Worm (Caenorhabditis elegans) whole organism, late embryonic: ENCODE measurements around the gene pqn-75.

ENCODE experiments used
- C08G9.2 ChIP-seq: sonication (generic microtip); optimal IDR thresholded peaks from 2 replicates; lab custom pipeline; 2016; ENCODE audit warnings: mild to moderate bottlenecking, missing genetic modification characterization, moderate library complexity, missing compliant biosample characterization
- C38D4.7 ChIP-seq: fragments of 200-800 bp; sonication (Bioruptor generic); optimal IDR thresholded peaks from 2 replicates; lab custom pipeline; 2018; ENCODE audit warnings: mild to moderate bottlenecking, missing genetic modification characterization, moderate library complexity, missing compliant biosample characterization
- F13H6.1 ChIP-seq: sonication (generic microtip); optimal IDR thresholded peaks from 2 replicates; lab custom pipeline; 2016; ENCODE audit warnings: missing genetic modification characterization, missing compliant biosample characterization
- T23F11.4 ChIP-seq: fragments of 200-800 bp; sonication (Bioruptor generic); optimal IDR thresholded peaks from 2 replicates; lab custom pipeline; 2018; ENCODE audit warnings: mild to moderate bottlenecking, missing genetic modification characterization, missing compliant biosample characterization
- Y22D7AL.16 ChIP-seq: sonication (generic microtip); optimal IDR thresholded peaks from 2 replicates; lab custom pipeline; 2016; ENCODE audit warnings: missing genetic modification characterization, missing compliant biosample characterization
- ahr-1 ChIP-seq: sonication (generic microtip); optimal IDR thresholded peaks from 2 replicates; lab custom pipeline; 2016; ENCODE audit warnings: missing genetic modification characterization, missing compliant biosample characterization
- ama-1 ChIP-seq: fragments of 150-350 bp; optimal IDR thresholded peaks from 2 replicates; lab custom pipeline; 2014
- ceh-14 ChIP-seq: sonication (generic microtip); optimal IDR thresholded peaks from 2 replicates; lab custom pipeline; 2016; ENCODE audit warnings: missing genotype, missing genetic modification characterization, missing compliant biosample characterization
- ceh-18 ChIP-seq: sonication (generic microtip); optimal IDR thresholded peaks from 2 replicates; lab custom pipeline; 2016; ENCODE audit warnings: missing genetic modification characterization, missing compliant biosample characterization
- ceh-2 ChIP-seq: sonication (generic microtip); optimal IDR thresholded peaks from 2 replicates; lab custom pipeline; 2016; ENCODE audit warnings: missing genotype, missing genetic modification characterization, missing compliant biosample characterization
- ceh-22 ChIP-seq: sonication (generic microtip); optimal IDR thresholded peaks from 2 replicates; lab custom pipeline; 2017; ENCODE audit warnings: missing biosample characterization, missing genetic modification characterization
- ceh-24 ChIP-seq: sonication (generic microtip); optimal IDR thresholded peaks from 2 replicates; lab custom pipeline; 2016; ENCODE audit warnings: mild to moderate bottlenecking, missing genetic modification characterization, missing compliant biosample characterization
- ceh-30 ChIP-seq: fragments of 150-350 bp; optimal IDR thresholded peaks from 2 replicates; lab custom pipeline; 2014; ENCODE audit warnings: missing biosample characterization, missing genetic modification characterization
- ceh-31 ChIP-seq: sonication (generic microtip); optimal IDR thresholded peaks from 2 replicates; lab custom pipeline; 2016; ENCODE audit warnings: missing genetic modification characterization, missing compliant biosample characterization
- ceh-34 ChIP-seq: sonication (generic microtip); optimal IDR thresholded peaks from 2 replicates; lab custom pipeline; 2016; ENCODE audit warnings: mild to moderate bottlenecking, missing genetic modification characterization, missing compliant biosample characterization
- ceh-45 ChIP-seq: fragments of 200-800 bp; sonication (Bioruptor generic); IDR thresholded peaks from 2 replicates; pipeline ENCODE4 v1.3.6; 2022; ENCODE audit warnings: missing genetic modification reagents, missing genetic modification characterization, missing compliant biosample characterization
- ceh-9 ChIP-seq: sonication (generic microtip); optimal IDR thresholded peaks from 2 replicates; lab custom pipeline; 2016; ENCODE audit warnings: mild to moderate bottlenecking, missing genetic modification characterization, inconsistent platforms, missing compliant biosample characterization
- dmd-4 ChIP-seq: sonication (generic microtip); optimal IDR thresholded peaks from 2 replicates; lab custom pipeline; 2016; ENCODE audit warnings: borderline replicate concordance, missing genetic modification characterization, missing compliant biosample characterization
- fkh-10 ChIP-seq: fragments of 150-350 bp; optimal IDR thresholded peaks from 2 replicates; lab custom pipeline; 2014; ENCODE audit warnings: missing biosample characterization, missing genetic modification reagents, missing genetic modification characterization
- fkh-6 ChIP-seq: sonication (generic microtip); optimal IDR thresholded peaks from 2 replicates; lab custom pipeline; 2016; ENCODE audit warnings: missing genetic modification characterization, missing compliant biosample characterization
- gmeb-2 ChIP-seq: sonication (generic microtip); optimal IDR thresholded peaks from 2 replicates; lab custom pipeline; 2016; ENCODE audit warnings: missing genetic modification characterization, inconsistent platforms, missing compliant biosample characterization
- hlh-15 ChIP-seq: sonication (generic microtip); optimal IDR thresholded peaks from 2 replicates; lab custom pipeline; 2016; ENCODE audit warnings: missing genetic modification characterization, missing compliant biosample characterization
- lim-6 ChIP-seq: sonication (generic microtip); optimal IDR thresholded peaks from 2 replicates; lab custom pipeline; 2016; ENCODE audit warnings: missing genetic modification characterization, missing compliant biosample characterization
- lin-11 ChIP-seq: fragments of 200-800 bp; sonication (Bioruptor generic); optimal IDR thresholded peaks from 2 replicates; lab custom pipeline; 2018; ENCODE audit warnings: mild to moderate bottlenecking, missing genetic modification characterization, missing compliant biosample characterization
- madf-2 ChIP-seq: sonication (generic microtip); optimal IDR thresholded peaks from 2 replicates; lab custom pipeline; 2017; ENCODE audit warnings: missing genetic modification characterization, missing compliant biosample characterization
- mec-3 ChIP-seq: sonication (generic microtip); optimal IDR thresholded peaks from 2 replicates; lab custom pipeline; 2016; ENCODE audit warnings: borderline replicate concordance, missing genetic modification characterization, missing compliant biosample characterization
- nfya-1 ChIP-seq: sonication (generic microtip); optimal IDR thresholded peaks from 2 replicates; lab custom pipeline; 2017; ENCODE audit warnings: missing genetic modification characterization, mild to moderate bottlenecking, missing compliant biosample characterization, antibody characterized with exemption, moderate library complexity
- nhr-11 ChIP-seq: fragments of 150-350 bp; optimal IDR thresholded peaks from 2 replicates; lab custom pipeline; 2014; ENCODE audit warnings: missing biosample characterization, missing genetic modification characterization
- npax-4 ChIP-seq: sonication (generic microtip); optimal IDR thresholded peaks from 2 replicates; lab custom pipeline; 2016; ENCODE audit warnings: missing genetic modification characterization, missing compliant biosample characterization
- odd-2 ChIP-seq: sonication (generic microtip); optimal IDR thresholded peaks from 2 replicates; lab custom pipeline; 2017; ENCODE audit warnings: antibody characterized with exemption, mild to moderate bottlenecking, missing genetic modification characterization, missing compliant biosample characterization
- pag-3 ChIP-seq: sonication (generic microtip); optimal IDR thresholded peaks from 2 replicates; lab custom pipeline; 2016; ENCODE audit warnings: missing compliant biosample characterization, missing genetic modification characterization, borderline replicate concordance
- pat-9 ChIP-seq: fragments of 200-800 bp; sonication (Bioruptor generic); optimal IDR thresholded peaks from 2 replicates; lab custom pipeline; 2018; ENCODE audit warnings: mild to moderate bottlenecking, missing genetic modification characterization, moderate library complexity, missing compliant biosample characterization
- pax-1 ChIP-seq: fragments of 150-350 bp; optimal IDR thresholded peaks from 2 replicates; lab custom pipeline; 2014; ENCODE audit warnings: missing biosample characterization, missing genetic modification characterization
- pha-2 ChIP-seq: sonication (generic microtip); optimal IDR thresholded peaks from 2 replicates; lab custom pipeline; 2017; ENCODE audit warnings: mild to moderate bottlenecking, missing genetic modification characterization, missing compliant biosample characterization
- pha-4 ChIP-seq: fragments of 150-350 bp; optimal IDR thresholded peaks from 2 replicates; lab custom pipeline; 2018; ENCODE audit warnings: missing biosample characterization, missing genetic modification reagents, missing genetic modification characterization
- pqm-1 ChIP-seq: sonication (generic microtip); optimal IDR thresholded peaks from 2 replicates; lab custom pipeline; 2016; ENCODE audit warnings: missing genetic modification characterization, missing compliant biosample characterization
- pros-1 ChIP-seq: fragments of 150-350 bp; optimal IDR thresholded peaks from 2 replicates; lab custom pipeline; 2014; ENCODE audit warnings: missing biosample characterization, missing genetic modification reagents, missing genetic modification characterization
- ref-2 ChIP-seq: sonication (generic microtip); optimal IDR thresholded peaks from 2 replicates; lab custom pipeline; 2016; ENCODE audit warnings: missing genetic modification characterization, missing compliant biosample characterization
- rnt-1 ChIP-seq: sonication (generic microtip); optimal IDR thresholded peaks from 2 replicates; lab custom pipeline; 2016; ENCODE audit warnings: missing genetic modification characterization, missing compliant biosample characterization
- sox-2 ChIP-seq: fragments of 200-800 bp; sonication (Bioruptor generic); IDR thresholded peaks from 2 replicates; pipeline ENCODE4 v1.3.6; 2022; ENCODE audit warnings: missing genetic modification reagents, missing genetic modification characterization, missing compliant biosample characterization
- sox-4 ChIP-seq: sonication (generic microtip); optimal IDR thresholded peaks from 2 replicates; lab custom pipeline; 2017; ENCODE audit warnings: mild to moderate bottlenecking, missing genetic modification characterization, inconsistent platforms, missing compliant biosample characterization
- tbx-2 ChIP-seq: sonication (generic microtip); optimal IDR thresholded peaks from 2 replicates; lab custom pipeline; 2016; ENCODE audit warnings: missing genetic modification characterization, missing compliant biosample characterization
- unc-42 ChIP-seq: sonication (generic microtip); optimal IDR thresholded peaks from 2 replicates; lab custom pipeline; 2016; ENCODE audit warnings: missing genotype, missing genetic modification characterization, missing compliant biosample characterization
- unc-55 ChIP-seq: sonication (generic microtip); optimal IDR thresholded peaks from 2 replicates; lab custom pipeline; 2017; ENCODE audit warnings: missing biosample characterization, missing genetic modification reagents, missing genetic modification characterization
- unc-86 ChIP-seq: sonication (generic microtip); optimal IDR thresholded peaks from 2 replicates; lab custom pipeline; 2016; ENCODE audit warnings: missing genetic modification characterization, missing compliant biosample characterization
- zip-5 ChIP-seq: sonication (generic microtip); optimal IDR thresholded peaks from 2 replicates; lab custom pipeline; 2016; ENCODE audit warnings: missing genetic modification characterization, missing compliant biosample characterization
- ztf-16 ChIP-seq: sonication (generic microtip); optimal IDR thresholded peaks from 2 replicates; lab custom pipeline; 2017; ENCODE audit warnings: missing genetic modification characterization, missing compliant biosample characterization

pqn-75 gene

DNA sequence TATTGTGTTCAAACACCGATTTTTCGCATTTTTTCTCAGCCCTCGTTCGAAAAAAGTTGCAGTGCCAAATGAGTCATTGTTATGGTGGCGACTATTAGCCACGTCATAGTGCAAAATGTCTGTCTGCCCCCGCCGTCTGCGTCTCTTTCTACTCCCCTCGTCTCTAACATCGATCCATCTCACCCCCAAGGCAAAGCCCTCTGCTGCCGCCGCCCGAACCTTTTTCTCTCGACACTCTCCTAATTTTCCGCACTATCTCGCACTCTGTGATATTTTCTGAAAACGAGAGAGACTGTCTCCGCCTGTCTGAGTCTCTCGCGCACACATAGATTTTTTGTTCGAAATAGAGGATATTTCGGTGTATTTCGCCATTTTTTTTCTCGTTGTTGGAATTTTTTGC lies 21.0 kb downstream of the pqn-75 start (continued):
- TF ChIP-seq ceh-18 (tag; lab: Kevin White, UChicago) (peak; percentile 73), pha-2 (tag; lab: Kevin White, UChicago) (no peak), gmeb-2 (tag; lab: Kevin White, UChicago) (no peak), ceh-2 (peak; percentile 17), F13H6.1 (tag; lab: Kevin White, UChicago) (peak; percentile 20), ahr-1 (tag; lab: Kevin White, UChicago) (no peak), pqm-1 (no peak), tbx-2 (peak; percentile 29), C08G9.2 (tag; lab: Kevin White, UChicago) (peak; percentile 37), dmd-4 (tag; lab: Kevin White, UChicago) (no peak), ref-2 (no peak), zip-5 (tag; lab: Kevin White, UChicago) (no peak), lim-6 (tag; lab: Kevin White, UChicago) (no peak), pag-3 (no peak), npax-4 (tag; lab: Kevin White, UChicago) (no peak), T23F11.4 (GFP tag; lab: Kevin White, UChicago) (no peak), pros-1 (tag; lab: Kevin White, UChicago) (no peak), sox-2 (GFP tag; lab: Robert Waterston, UW) (no peak), ceh-31 (peak; percentile 66), ceh-24 (tag; lab: Kevin White, UChicago) (no peak), ceh-45 (GFP tag; lab: Robert Waterston, UW) (no peak), C38D4.7 (GFP tag; lab: Kevin White, UChicago) (no peak), pax-1 (no peak), unc-42 (tag; lab: Kevin White, UChicago) (peak; percentile 17), sox-4 (tag; lab: Kevin White, UChicago) (no peak), hlh-15 (no peak), mec-3 (tag; lab: Kevin White, UChicago) (no peak), fkh-10 (GFP tag; lab: Kevin White, UChicago) (no peak), ztf-16 (tag; lab: Kevin White, UChicago) (no peak), fkh-6 (tag; lab: Kevin White, UChicago) (no peak), ceh-9 (tag; lab: Kevin White, UChicago) (no peak), unc-86 (tag; lab: Kevin White, UChicago) (no peak), Y22D7AL.16 (tag; lab: Kevin White, UChicago) (no peak), ceh-34 (tag; lab: Kevin White, UChicago) (peak; percentile 27), nhr-11 (tag; lab: Kevin White, UChicago) (no peak), ceh-30 (no peak), pat-9 (tag; lab: Kevin White, UChicago) (no peak)

DNA sequence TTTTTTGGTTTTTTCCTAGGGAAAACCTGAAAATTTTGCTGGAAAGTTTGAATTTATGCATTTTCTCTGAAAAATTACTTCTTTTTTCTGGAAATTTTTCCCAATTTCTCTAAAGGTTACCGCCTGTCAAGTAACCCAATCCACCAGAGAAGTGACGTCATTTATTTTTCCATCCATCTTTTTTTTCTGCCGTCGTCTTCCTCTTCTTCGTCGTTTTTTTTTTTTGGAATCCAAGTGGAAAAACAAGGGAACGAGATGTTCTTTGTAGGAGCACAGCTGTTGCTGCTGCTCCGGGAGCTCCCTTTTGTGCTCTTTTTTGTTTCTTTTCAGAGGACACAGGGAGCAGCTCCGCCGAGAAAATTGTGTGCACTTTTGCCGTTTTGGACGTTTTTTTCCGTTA lies 22.2 kb downstream of the pqn-75 start:
- TF ChIP-seq pha-4 (tag; lab: Kevin White, UChicago) (no peak), mec-3 (tag; lab: Kevin White, UChicago) (no peak), ceh-14 (tag; lab: Kevin White, UChicago) (no peak), nfya-1 (no peak)

DNA sequence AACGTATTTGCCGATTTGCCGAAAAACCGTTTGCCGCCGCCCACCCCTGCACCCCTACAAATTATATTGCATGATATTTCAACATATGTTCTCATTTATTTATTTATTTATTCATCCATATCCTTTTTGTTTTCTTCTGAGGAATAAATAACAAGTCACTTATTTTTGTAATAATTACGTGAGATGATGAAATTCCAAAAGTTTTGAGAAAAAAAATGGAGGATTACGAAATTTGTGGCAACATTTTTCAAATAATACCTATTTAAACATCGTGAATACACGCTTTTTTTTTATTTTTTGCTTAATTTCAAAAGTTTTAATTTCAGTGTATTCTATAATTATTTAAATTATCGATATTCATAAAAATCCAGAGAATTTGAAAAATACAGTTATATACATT lies 24.8 kb downstream of the pqn-75 start:
- TF ChIP-seq odd-2 (tag; lab: Kevin White, UChicago) (no peak), pag-3 (no peak), ceh-2 (no peak), madf-2 (tag; lab: Kevin White, UChicago) (no peak), ceh-24 (tag; lab: Kevin White, UChicago) (no peak), zip-5 (tag; lab: Kevin White, UChicago) (no peak), pha-2 (tag; lab: Kevin White, UChicago) (no peak), ceh-31 (no peak), lin-11 (tag; lab: Kevin White, UChicago) (no peak), ceh-22 (tag; lab: Kevin White, UChicago) (no peak), ama-1 (lab: Kevin White, UChicago) (no peak), sox-4 (tag; lab: Kevin White, UChicago) (no peak), unc-55 (no peak), ztf-16 (tag; lab: Kevin White, UChicago) (no peak), rnt-1 (tag; lab: Kevin White, UChicago) (no peak), hlh-15 (no peak), nhr-11 (tag; lab: Kevin White, UChicago) (no peak), fkh-10 (GFP tag; lab: Kevin White, UChicago) (no peak)
